Worm (Caenorhabditis elegans) whole organism, midembryonic: ENCODE measurements around the gene Y39B6A.43.

Experiments used
- T22C8.4 ChIP-seq: fragments of 200-800 bp; sonication (Bioruptor generic); IDR thresholded peaks from 2 replicates; pipeline ENCODE4 v1.3.6; 2022; ENCODE audit warnings: missing genetic modification characterization, missing compliant biosample characterization
- flt-1 ChIP-seq: fragments of 200-800 bp; sonication (Bioruptor generic); IDR thresholded peaks from 2 replicates; pipeline ENCODE4 v1.3.6; 2022; ENCODE audit warnings: missing genetic modification characterization, missing compliant biosample characterization
- med-1 ChIP-seq: sonication (generic microtip); optimal IDR thresholded peaks from 2 replicates; lab custom pipeline; 2017; ENCODE audit warnings: missing genetic modification characterization, mild to moderate bottlenecking, missing compliant biosample characterization, antibody characterized with exemption, missing genetic modification reagents; ENCODE audit not compliant: insufficient read depth

- no peak for TF ChIP-seq med-1 (GFP tag; lab: Kevin White, UChicago)
- TF ChIP-seq T22C8.4 = no peak
- no peak for TF ChIP-seq flt-1 (GFP tag; lab: Robert Waterston, UW)
Observed at ce11 chrV:18937578-18937977, 30.1 kb downstream of the Y39B6A.43 start.
